Worm (Caenorhabditis elegans) whole organism, young adult: ENCODE data around the gene icln-1.

ENCODE experiments used
- F57A8.1 ChIP-seq: fragments of 200-800 bp; sonication (Bioruptor generic); optimal IDR thresholded peaks from 2 replicates; lab custom pipeline; 2018; ENCODE audit warnings: mild to moderate bottlenecking, missing genetic modification characterization, moderate library complexity, missing compliant biosample characterization
- T26A5.8 ChIP-seq: sonication (generic microtip); optimal IDR thresholded peaks from 2 replicates; lab custom pipeline; 2016; ENCODE audit warnings: missing genetic modification characterization, missing compliant biosample characterization
- ceh-91 ChIP-seq: fragments of 200-800 bp; sonication (Bioruptor generic); IDR thresholded peaks from 2 replicates; pipeline ENCODE4 v1.3.6; 2022; ENCODE audit warnings: missing genetic modification reagents, missing genetic modification characterization, missing compliant biosample characterization
- efl-1 ChIP-seq: fragments of 150-350 bp; optimal IDR thresholded peaks from 2 replicates; lab custom pipeline; 2014; ENCODE audit warnings: missing biosample characterization, missing genetic modification reagents, missing genetic modification characterization
- ets-4 ChIP-seq: fragments of 200-800 bp; sonication (Bioruptor generic); optimal IDR thresholded peaks from 2 replicates; lab custom pipeline; 2018; ENCODE audit warnings: mild to moderate bottlenecking, missing genetic modification characterization, missing compliant biosample characterization
- hlh-12 ChIP-seq: sonication (generic microtip); optimal IDR thresholded peaks from 2 replicates; lab custom pipeline; 2016; ENCODE audit warnings: missing genetic modification characterization, missing compliant biosample characterization
- lin-26 ChIP-seq: fragments of 200-800 bp; sonication (Bioruptor generic); IDR thresholded peaks from 2 replicates; pipeline ENCODE4 v1.3.6; 2022; ENCODE audit warnings: missing genetic modification reagents, missing genetic modification characterization, missing compliant biosample characterization
- madf-3 ChIP-seq: fragments of 200-800 bp; sonication (Bioruptor generic); IDR thresholded peaks from 2 replicates; pipeline ENCODE4 v1.3.6; 2022; ENCODE audit warnings: missing genetic modification reagents, missing genetic modification characterization, missing compliant biosample characterization
- nhr-90 ChIP-seq: sonication (generic microtip); optimal IDR thresholded peaks from 2 replicates; lab custom pipeline; 2016; ENCODE audit warnings: missing genotype, mild to moderate bottlenecking, missing genetic modification characterization, missing compliant biosample characterization
- rcor-1 ChIP-seq: fragments of 200-800 bp; sonication (Bioruptor generic); IDR thresholded peaks from 2 replicates; pipeline ENCODE4 v1.3.6; 2022; ENCODE audit warnings: missing genetic modification reagents, missing genetic modification characterization, missing compliant biosample characterization
- snpc-4 ChIP-seq, 5 experiments: fragments of 150-350 bp in 1 of 5; sonication (generic microtip) in 4 of 5; optimal IDR thresholded peaks; 2 replicates each; lab custom pipeline; 2014 to 2018; ENCODE audit warnings: missing genetic modification characterization in 5 of 5, missing biosample characterization in 3 of 5, antibody characterized with exemption in 2 of 5, mild to moderate bottlenecking in 2 of 5, missing compliant biosample characterization in 2 of 5, missing genotype in 2 of 5, moderate library complexity in 2 of 5, missing genetic modification reagents in 1 of 5
- unc-62 ChIP-seq: fragments of 150-350 bp; optimal IDR thresholded peaks from 2 replicates; lab custom pipeline; 2014; ENCODE audit warnings: missing biosample characterization, missing genetic modification reagents, missing genetic modification characterization

- TF ChIP-seq lin-26 (GFP tag; lab: Robert Waterston, UW), result no peak
- no peak for TF ChIP-seq hlh-12
- no peak for TF ChIP-seq snpc-4 (GFP tag; optimal IDR thresholded peaks at IDR 0.05; lab: Kevin White, UChicago)
- no peak for TF ChIP-seq snpc-4 (tag; optimal IDR thresholded peaks at IDR 0.05; lab: Kevin White, UChicago)
- TF ChIP-seq T26A5.8, result no peak
- TF ChIP-seq nhr-90 (tag; lab: Kevin White, UChicago), result no peak
- TF ChIP-seq ceh-91, result no peak
- no peak for TF ChIP-seq rcor-1 (GFP tag; lab: Robert Waterston, UW)
- no peak for TF ChIP-seq ets-4
- TF ChIP-seq unc-62 (GFP tag; lab: Kevin White, UChicago), result no peak
- TF ChIP-seq efl-1 (GFP tag; lab: Kevin White, UChicago), result no peak
- TF ChIP-seq F57A8.1 (GFP tag; lab: Kevin White, UChicago), result no peak
- no peak for TF ChIP-seq madf-3 (GFP tag; lab: Robert Waterston, UW)
Observed at ce11 chrIV:9121545-9121944, 26.1 kb upstream of the icln-1 start.
